Fruit fly (Drosophila melanogaster) whole organism, embryonic: ENCODE results near the gene cyr.

Experiments used
- Abd-B ChIP-seq: fragments of 200-800 bp; sonication (Bioruptor generic); optimal IDR thresholded peaks from 2 replicates; lab custom pipeline; 2018; ENCODE audit warnings: missing biosample characterization, mild to moderate bottlenecking, missing genetic modification characterization, moderate library complexity
- Antp ChIP-seq: fragments of 200-800 bp; sonication (Bioruptor generic); optimal IDR thresholded peaks from 3 replicates; lab custom pipeline; 2016; ENCODE audit warnings: missing biosample characterization, missing genetic modification characterization
- Awh ChIP-seq: fragments of 200-800 bp; sonication (Bioruptor generic); IDR thresholded peaks from 2 replicates; pipeline ENCODE4, ENCODE4 v1.3.6; 2022; ENCODE audit warnings: missing biosample characterization, missing genetic modification characterization
- CG10462 ChIP-seq: fragments of 200-800 bp; sonication (Bioruptor generic); optimal IDR thresholded peaks from 2 replicates; lab custom pipeline; 2016; ENCODE audit warnings: missing biosample characterization, missing genetic modification characterization
- CG12391 ChIP-seq: fragments of 200-800 bp; sonication (Bioruptor generic); optimal IDR thresholded peaks from 3 replicates; lab custom pipeline; 2018; ENCODE audit warnings: missing biosample characterization, mild to moderate bottlenecking, missing genetic modification characterization, moderate library complexity
- CG12659 ChIP-seq: fragments of 200-800 bp; sonication (Bioruptor generic); optimal IDR thresholded peaks from 3 replicates; lab custom pipeline; 2017; ENCODE audit warnings: mild to moderate bottlenecking, missing biosample characterization, missing genetic modification reagents, missing genetic modification characterization
- CG13624 ChIP-seq: fragments of 200-800 bp; sonication (Bioruptor generic); optimal IDR thresholded peaks from 2 replicates; lab custom pipeline; 2016; ENCODE audit warnings: missing biosample characterization, missing genetic modification characterization
- CG15696 ChIP-seq: fragments of 200-800 bp; sonication (Bioruptor generic); optimal IDR thresholded peaks from 2 replicates; lab custom pipeline; 2019; ENCODE audit warnings: missing biosample characterization, mild to moderate bottlenecking, missing genetic modification characterization, moderate library complexity
- CG16815 ChIP-seq: fragments of 200-800 bp; sonication (Bioruptor generic); optimal IDR thresholded peaks from 3 replicates; lab custom pipeline; 2017; ENCODE audit warnings: missing biosample characterization, mild to moderate bottlenecking, missing genetic modification characterization
- CG17328 ChIP-seq: fragments of 200-800 bp; sonication (Bioruptor generic); IDR thresholded peaks from 2 replicates; pipeline ENCODE4 v1.3.6; 2022; ENCODE audit warnings: missing biosample characterization, missing genetic modification characterization
- CG18262 ChIP-seq: fragments of 200-800 bp; optimal IDR thresholded peaks from 3 replicates; lab custom pipeline; 2019; ENCODE audit warnings: missing biosample characterization, mild to moderate bottlenecking, missing genetic modification characterization, moderate library complexity
- CG1832 ChIP-seq: fragments of 200-800 bp; sonication (Bioruptor generic); optimal IDR thresholded peaks from 2 replicates; lab custom pipeline; 2017; ENCODE audit warnings: missing biosample characterization, mild to moderate bottlenecking, missing genetic modification characterization, inconsistent platforms
- CG2199 ChIP-seq: fragments of 200-800 bp; sonication (Bioruptor generic); IDR thresholded peaks from 3 replicates; pipeline ENCODE4 v1.3.6; 2022; ENCODE audit warnings: missing biosample characterization, missing genetic modification characterization
- CG3838 ChIP-seq: fragments of 200-800 bp; sonication (Bioruptor generic); optimal IDR thresholded peaks from 3 replicates; lab custom pipeline; 2016; ENCODE audit warnings: missing biosample characterization, missing genetic modification characterization
- CG4424 ChIP-seq: fragments of 200-800 bp; sonication (Bioruptor generic); optimal IDR thresholded peaks from 3 replicates; lab custom pipeline; 2016; ENCODE audit warnings: missing biosample characterization, missing genetic modification characterization
- CG4820 ChIP-seq: fragments of 200-800 bp; sonication (Bioruptor generic); optimal IDR thresholded peaks from 3 replicates; lab custom pipeline; 2016; ENCODE audit warnings: missing biosample characterization, missing genetic modification characterization
- CG6272 ChIP-seq: fragments of 200-800 bp; sonication (Bioruptor generic); IDR thresholded peaks from 2 replicates; pipeline ENCODE4 v1.3.6; 2022; ENCODE audit warnings: missing biosample characterization, missing genetic modification characterization
- CG7271 ChIP-seq: fragments of 200-800 bp; sonication (Bioruptor generic); optimal IDR thresholded peaks from 2 replicates; lab custom pipeline; 2018; ENCODE audit warnings: missing biosample characterization, mild to moderate bottlenecking, missing genetic modification characterization, moderate library complexity
- CG8290 ChIP-seq, 3 experiments: fragments of 200-800 bp; sonication (Bioruptor generic); optimal IDR thresholded peaks; 2 replicates each; lab custom pipeline; 2016 to 2019; ENCODE audit warnings: missing biosample characterization in 3 of 3, missing genetic modification characterization in 3 of 3, mild to moderate bottlenecking in 2 of 3, moderate library complexity in 1 of 3
- CG8359 ChIP-seq: fragments of 200-800 bp; sonication (Bioruptor generic); optimal IDR thresholded peaks from 2 replicates; lab custom pipeline; 2017; ENCODE audit warnings: missing biosample characterization, mild to moderate bottlenecking, missing genetic modification characterization, borderline replicate concordance
- CG9437 ChIP-seq: fragments of 200-800 bp; sonication (Bioruptor generic); optimal IDR thresholded peaks from 2 replicates; lab custom pipeline; 2018; ENCODE audit warnings: missing biosample characterization, mild to moderate bottlenecking, missing genetic modification characterization
- GATAe ChIP-seq: fragments of 200-800 bp; sonication (Bioruptor generic); conservative IDR thresholded peaks from 2 replicates; pipeline ENCODE4 v1.3.6; 2022; ENCODE audit warnings: missing biosample characterization, missing genetic modification characterization
- HHEX ChIP-seq: fragments of 200-800 bp; sonication (Bioruptor generic); optimal IDR thresholded peaks from 3 replicates; lab custom pipeline; 2017; ENCODE audit warnings: missing biosample characterization, mild to moderate bottlenecking, missing genetic modification characterization, missing genetic modification reagents
- Hr51 ChIP-seq, 2 experiments: fragments of 200-800 bp; sonication (Bioruptor generic); optimal IDR thresholded peaks; 2 replicates in 1 of 2; 3 replicates in 1 of 2; lab custom pipeline; 2016 to 2018; ENCODE audit warnings: missing biosample characterization in 2 of 2, missing genetic modification characterization in 2 of 2, mild to moderate bottlenecking in 1 of 2, moderate library complexity in 1 of 2
- Max ChIP-seq: fragments of 200-800 bp; sonication (Bioruptor generic); optimal IDR thresholded peaks from 2 replicates; lab custom pipeline; 2016; ENCODE audit warnings: missing biosample characterization, mild to moderate bottlenecking, missing genetic modification characterization
- Mes4 ChIP-seq: fragments of 200-800 bp; sonication (Bioruptor generic); optimal IDR thresholded peaks from 2 replicates; lab custom pipeline; 2016; ENCODE audit warnings: missing biosample characterization, missing genetic modification characterization
- Pdp1 ChIP-seq, 2 experiments: fragments of 200-800 bp; sonication (Bioruptor generic); optimal IDR thresholded peaks; 3 replicates each; lab custom pipeline; 2016; ENCODE audit warnings: missing biosample characterization in 2 of 2, missing genetic modification characterization in 2 of 2, mild to moderate bottlenecking in 1 of 2, moderate library complexity in 1 of 2
- Sin3A ChIP-seq: fragments of >200 bp; optimal IDR thresholded peaks from 2 replicates; lab custom pipeline; 2018
- Sry-β ChIP-seq: fragments of 200-800 bp; sonication (Bioruptor generic); optimal IDR thresholded peaks from 2 replicates; lab custom pipeline; 2018; ENCODE audit warnings: missing biosample characterization, mild to moderate bottlenecking, missing genetic modification characterization, moderate library complexity
- chinmo ChIP-seq: fragments of 200-800 bp; sonication (Bioruptor generic); IDR thresholded peaks from 4 replicates; pipeline ENCODE4 v1.3.6; 2022; ENCODE audit warnings: missing biosample characterization, missing genetic modification characterization; ENCODE audit not compliant: partially characterized antibody
- en ChIP-seq: fragments of 200-800 bp; sonication (Bioruptor generic); optimal IDR thresholded peaks from 2 replicates; lab custom pipeline; 2016; ENCODE audit warnings: missing biosample characterization, missing genetic modification characterization
- eve ChIP-seq, 2 experiments: fragments of >200 bp; optimal IDR thresholded peaks; 2 replicates each; lab custom pipeline; 2017; ENCODE audit warnings: missing biosample characterization in 2 of 2, missing genetic modification characterization in 2 of 2
- fd64A ChIP-seq: fragments of 200-800 bp; sonication (Bioruptor generic); optimal IDR thresholded peaks from 3 replicates; lab custom pipeline; 2018; ENCODE audit warnings: missing biosample characterization, mild to moderate bottlenecking, missing genetic modification characterization
- ftz-f1 ChIP-seq: fragments of 200-800 bp; sonication (Bioruptor generic); optimal IDR thresholded peaks from 2 replicates; lab custom pipeline; 2016; ENCODE audit warnings: missing biosample characterization, missing genetic modification characterization
- gsb-n ChIP-seq: fragments of 200-800 bp; sonication (Bioruptor generic); optimal IDR thresholded peaks from 3 replicates; lab custom pipeline; 2018; ENCODE audit warnings: missing biosample characterization, mild to moderate bottlenecking, missing genetic modification characterization
- kah ChIP-seq: fragments of 200-800 bp; sonication (Bioruptor generic); optimal IDR thresholded peaks from 2 replicates; lab custom pipeline; 2018; ENCODE audit warnings: missing biosample characterization, mild to moderate bottlenecking, missing genetic modification characterization
- lola ChIP-seq, 3 experiments: fragments of >200 bp in 2 of 3; fragments of 200-800 bp in 1 of 3; sonication (Bioruptor generic) in 1 of 3; optimal IDR thresholded peaks; 2 replicates each; lab custom pipeline; 2017 to 2019; ENCODE audit warnings: missing biosample characterization in 3 of 3, missing genetic modification characterization in 3 of 3, mild to moderate bottlenecking in 1 of 3, moderate library complexity in 1 of 3
- luna ChIP-seq: fragments of 200-800 bp; sonication (Bioruptor generic); optimal IDR thresholded peaks from 2 replicates; lab custom pipeline; 2016; ENCODE audit warnings: missing biosample characterization, missing genetic modification characterization
- mld ChIP-seq: fragments of 200-800 bp; sonication (Bioruptor generic); IDR thresholded peaks from 3 replicates; pipeline ENCODE4 v1.3.6; 2022; ENCODE audit warnings: missing biosample characterization, missing genetic modification characterization; ENCODE audit not compliant: partially characterized antibody
- nom ChIP-seq: fragments of 200-800 bp; sonication (Bioruptor generic); optimal IDR thresholded peaks from 2 replicates; lab custom pipeline; 2017; ENCODE audit warnings: missing biosample characterization, missing genetic modification characterization, mild to moderate bottlenecking, moderate library complexity, missing genetic modification reagents
- pros ChIP-seq: fragments of 200-800 bp; sonication (Bioruptor generic); optimal IDR thresholded peaks from 3 replicates; lab custom pipeline; 2019; ENCODE audit warnings: missing biosample characterization, mild to moderate bottlenecking, missing genetic modification characterization, moderate library complexity
- pum ChIP-seq: fragments of 200-800 bp; sonication (Bioruptor generic); optimal IDR thresholded peaks from 2 replicates; lab custom pipeline; 2016; ENCODE audit warnings: missing biosample characterization, missing genetic modification characterization
- shn ChIP-seq: fragments of 200-800 bp; sonication (Bioruptor generic); optimal IDR thresholded peaks from 3 replicates; lab custom pipeline; 2016; ENCODE audit warnings: missing biosample characterization, missing genetic modification characterization
- so ChIP-seq: fragments of 200-800 bp; sonication (Bioruptor generic); IDR thresholded peaks from 3 replicates; pipeline ENCODE4 v1.3.6; 2022; ENCODE audit warnings: missing biosample characterization, missing genetic modification characterization
- ssp ChIP-seq: fragments of 200-800 bp; sonication (Bioruptor generic); IDR thresholded peaks from 2 replicates; pipeline ENCODE4 v1.3.6; 2022; ENCODE audit warnings: missing biosample characterization, missing genetic modification characterization
- tin ChIP-seq: fragments of 200-800 bp; sonication (Bioruptor generic); optimal IDR thresholded peaks from 3 replicates; lab custom pipeline; 2016; ENCODE audit warnings: missing biosample characterization, missing genetic modification characterization
- tna ChIP-seq: fragments of 200-800 bp; sonication (Bioruptor generic); IDR thresholded peaks from 2 replicates; pipeline ENCODE4 v1.3.6; 2022; ENCODE audit warnings: missing biosample characterization, missing genetic modification characterization; ENCODE audit not compliant: partially characterized antibody
- trem ChIP-seq: fragments of 200-800 bp; optimal IDR thresholded peaks from 3 replicates; lab custom pipeline; 2019; ENCODE audit warnings: missing biosample characterization, mild to moderate bottlenecking, missing genetic modification characterization, moderate library complexity
- wek ChIP-seq: fragments of 200-800 bp; sonication (Bioruptor generic); optimal IDR thresholded peaks from 3 replicates; lab custom pipeline; 2018; ENCODE audit warnings: missing biosample characterization, mild to moderate bottlenecking, missing genetic modification characterization, moderate library complexity

cyr gene

DNA sequence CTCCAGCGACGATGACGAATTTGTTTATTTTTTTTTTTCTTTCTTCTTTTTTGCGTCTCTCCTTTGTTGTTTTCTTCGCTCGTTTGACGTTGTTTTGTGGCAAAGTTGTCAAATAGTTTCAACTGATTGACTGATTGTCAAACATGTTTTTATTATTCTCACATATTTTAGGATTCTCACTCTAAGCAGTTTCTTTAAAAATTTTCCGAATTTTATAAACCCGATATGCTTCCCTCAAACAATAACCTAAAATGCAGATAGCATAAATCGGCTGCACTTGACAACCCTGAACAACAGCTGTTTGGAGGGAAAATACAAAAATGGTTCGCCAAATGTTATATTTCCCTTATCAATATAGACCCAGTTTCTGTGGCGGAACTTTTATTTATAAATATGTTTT lies 8.0 kb upstream of the cyr start, which contains the start of gene CG17982 (continued):
- TF ChIP-seq kah (GFP tag; lab: Kevin White, UChicago), result peak; percentile 64
- TF ChIP-seq tin (GFP tag; lab: Kevin White, UChicago), result peak; percentile 84
- TF ChIP-seq so, result peak; percentile 77; the same call in 2 of the 3 replicates
- peak in 1 of 3 experiments; percentile 77 for TF ChIP-seq lola (GFP tag; optimal IDR thresholded peaks at IDR 0.05; lab: Kevin White, UChicago)
- TF ChIP-seq wek, result peak; percentile 35
- no peak for TF ChIP-seq mld (GFP tag; lab: Robert Waterston, UW)
- peak; percentile 45 for TF ChIP-seq CG7271
- peak; percentile 45 for TF ChIP-seq fd64A (GFP tag; lab: Kevin White, UChicago)
- no peak for TF ChIP-seq eve (GFP tag; optimal IDR thresholded peaks at IDR 0.05; lab: Kevin White, UChicago)
- peak; percentile 81 for TF ChIP-seq pum (GFP tag; lab: Kevin White, UChicago)
- peak; percentile 11 for TF ChIP-seq Sry-β
- TF ChIP-seq CG13624, result peak; percentile 89
- peak; percentile 47 for TF ChIP-seq CG16815 (GFP tag; lab: Kevin White, UChicago)
- TF ChIP-seq Hr51 (GFP tag; optimal IDR thresholded peaks at IDR 0.05; lab: Kevin White, UChicago), result peak; percentile 58 to 87
- TF ChIP-seq tna (GFP tag; lab: Robert Waterston, UW), result no peak
- peak; percentile 69 for TF ChIP-seq en
- TF ChIP-seq Max (GFP tag; lab: Kevin White, UChicago), result peak; percentile 65
- TF ChIP-seq trem, result peak; percentile 64
- TF ChIP-seq CG9437 (GFP tag; lab: Kevin White, UChicago), result peak; percentile 67
- no peak for TF ChIP-seq Sin3A (lab: Kevin White, UChicago)
- TF ChIP-seq CG12659, result peak; percentile 87
- peak; percentile 83 for TF ChIP-seq CG17328 (GFP tag; lab: Robert Waterston, UW)
- peak; percentile 48 for TF ChIP-seq CG10462 (GFP tag; lab: Kevin White, UChicago)
- TF ChIP-seq CG2199, result no peak
- TF ChIP-seq CG3838 (GFP tag; lab: Kevin White, UChicago), result peak; percentile 61
- no peak for TF ChIP-seq CG1832
- TF ChIP-seq nom (GFP tag; lab: Kevin White, UChicago), result peak; percentile 86
- TF ChIP-seq Pdp1 (GFP tag; optimal IDR thresholded peaks at IDR 0.05; lab: Kevin White, UChicago), result peak; percentile 77 to 84
- peak; percentile 90 for TF ChIP-seq CG12391
- peak; percentile 3 for TF ChIP-seq pros (GFP tag; lab: Kevin White, UChicago)
- TF ChIP-seq Abd-B (GFP tag; lab: Kevin White, UChicago), result peak; percentile 58
- TF ChIP-seq chinmo (GFP tag; lab: Robert Waterston, UW), result no peak
- peak; percentile 77 for TF ChIP-seq CG15696 (tag; lab: Kevin White, UChicago)
- peak; percentile 81 for TF ChIP-seq Mes4 (GFP tag; lab: Kevin White, UChicago)
- no peak for TF ChIP-seq GATAe (GFP tag; lab: Robert Waterston, UW)
- TF ChIP-seq CG8359 (GFP tag; lab: Kevin White, UChicago), result peak; percentile 4
- peak; percentile 75 for TF ChIP-seq gsb-n (tag; lab: Kevin White, UChicago)
- peak; percentile 80 for TF ChIP-seq shn (GFP tag; lab: Kevin White, UChicago)
- TF ChIP-seq ftz-f1 (GFP tag; lab: Kevin White, UChicago), result no peak
- TF ChIP-seq Awh (GFP tag; lab: Robert Waterston, UW), result peak; percentile 53; the same call in 1 of the 2 replicates
- TF ChIP-seq CG8290 (GFP tag; optimal IDR thresholded peaks at IDR 0.05; lab: Kevin White, UChicago), result peak; percentile 65
- peak; percentile 41 to 82 for TF ChIP-seq CG8290 (tag; optimal IDR thresholded peaks at IDR 0.05; lab: Kevin White, UChicago)
- TF ChIP-seq CG18262 (tag; lab: Kevin White, UChicago), result peak; percentile 96
- TF ChIP-seq luna (GFP tag; lab: Kevin White, UChicago), result peak; percentile 79
- TF ChIP-seq HHEX (GFP tag; lab: Kevin White, UChicago), result peak; percentile 76
- peak; percentile 29 for TF ChIP-seq CG4820 (GFP tag; lab: Kevin White, UChicago)
- TF ChIP-seq CG4424 (GFP tag; lab: Kevin White, UChicago), result peak; percentile 82
- peak; percentile 20; the same call in 1 of the 2 replicates for TF ChIP-seq ssp
- TF ChIP-seq CG6272, result 0 out of 2 replicates have a peak, but pooled peaks have one; percentile 34
- TF ChIP-seq Antp (GFP tag; lab: Kevin White, UChicago), result peak; percentile 84
